Worm (Caenorhabditis elegans) whole organism, L3 larva: Measurements from ENCODE around the gene oac-51.

Source experiments
- R02D3.7 ChIP-seq: fragments of 150-350 bp; optimal IDR thresholded peaks from 2 replicates; lab custom pipeline; 2014; ENCODE audit warnings: missing biosample characterization, missing genetic modification characterization
- ZK546.5 ChIP-seq: sonication (generic microtip); optimal IDR thresholded peaks from 2 replicates; lab custom pipeline; 2017; ENCODE audit warnings: missing biosample characterization, missing genetic modification characterization
- aly-2 ChIP-seq: fragments of 150-350 bp; optimal IDR thresholded peaks from 2 replicates; lab custom pipeline; 2014; ENCODE audit warnings: missing biosample characterization, missing genetic modification characterization
- ama-1 ChIP-seq: fragments of 150-350 bp; optimal IDR thresholded peaks from 2 replicates; lab custom pipeline; 2018
- ceh-16 ChIP-seq: sonication (generic microtip); optimal IDR thresholded peaks from 2 replicates; lab custom pipeline; 2017; ENCODE audit warnings: missing biosample characterization, missing genetic modification characterization
- egl-27 ChIP-seq: sonication (generic microtip); optimal IDR thresholded peaks from 4 replicates; lab custom pipeline; 2017; ENCODE audit warnings: missing biosample characterization, missing genetic modification reagents, missing genetic modification characterization
- elt-3 ChIP-seq, 3 experiments: fragments of 150-350 bp in 1 of 3; sonication (generic microtip) in 2 of 3; optimal IDR thresholded peaks; 2 replicates in 2 of 3; 4 replicates in 1 of 3; lab custom pipeline; 2014 to 2017; ENCODE audit warnings: missing biosample characterization in 3 of 3, missing genetic modification characterization in 3 of 3
- nhr-25 ChIP-seq: sonication (generic microtip); optimal IDR thresholded peaks from 2 replicates; lab custom pipeline; 2017; ENCODE audit warnings: missing biosample characterization, missing genetic modification characterization
- skn-1 ChIP-seq: fragments of 150-350 bp; optimal IDR thresholded peaks from 2 replicates; lab custom pipeline; 2014; ENCODE audit warnings: missing biosample characterization, missing genetic modification characterization
- unc-62 ChIP-seq: fragments of 150-350 bp; sonication (generic microtip); optimal IDR thresholded peaks from 4 replicates; lab custom pipeline; 2014; ENCODE audit warnings: missing biosample characterization, missing genetic modification reagents, missing genetic modification characterization
- zag-1 ChIP-seq: fragments of 150-350 bp; optimal IDR thresholded peaks from 2 replicates; lab custom pipeline; 2014; ENCODE audit warnings: missing biosample characterization, missing genetic modification characterization

ce11 chrIV:4390438-4390894, 53.9 kb downstream of the oac-51 start, which contains the start of the genes rpl-7A and set-21:
- TF ChIP-seq elt-3 (tag; optimal IDR thresholded peaks at IDR 0.05; lab: Kevin White, UChicago) (peak; percentile 13 to 87 (median 16)), R02D3.7 (peak; percentile 92), zag-1 (tag; lab: Kevin White, UChicago) (peak; percentile 24), egl-27 (no peak), nhr-25 (peak; percentile 98), skn-1 (peak; percentile 65), unc-62 (GFP tag; lab: Kevin White, UChicago) (peak; percentile 36), ama-1 (lab: Kevin White, UChicago) (no peak), ceh-16 (tag; lab: Kevin White, UChicago) (no peak), aly-2 (tag; lab: Kevin White, UChicago) (no peak), ZK546.5 (tag; lab: Kevin White, UChicago) (peak; percentile 40)
